Worm (Caenorhabditis elegans): ENCODE results near the gene oct-2.
A peak's percentile ranks its signal among the peaks of the same experiment; 100 is the strongest.

Gene oct-2

DNA sequence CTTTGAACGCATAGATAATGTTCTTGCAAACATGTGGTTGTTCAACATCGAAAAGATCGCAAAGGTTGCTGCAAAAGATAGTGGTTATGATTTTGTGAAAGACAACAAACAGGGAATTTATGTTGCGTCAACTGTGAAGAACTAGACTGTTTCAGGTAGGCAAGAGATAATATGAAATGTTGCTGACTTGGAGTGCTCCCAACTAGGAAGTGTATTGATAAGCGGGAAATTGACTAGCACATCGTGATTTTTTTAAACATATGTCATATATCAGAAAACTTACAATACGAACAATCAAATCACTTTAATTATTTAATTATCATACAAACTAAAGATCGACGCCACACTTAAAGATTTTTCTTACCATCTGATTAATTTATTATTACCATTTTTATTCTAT, 23.0 kb upstream of the oct-2 start:
- TF ChIP-seq elt-2 (tag; optimal IDR thresholded peaks at IDR 0.05) (peak; percentile 3), rnt-1 (tag; optimal IDR thresholded peaks at IDR 0.05) (no peak)

DNA sequence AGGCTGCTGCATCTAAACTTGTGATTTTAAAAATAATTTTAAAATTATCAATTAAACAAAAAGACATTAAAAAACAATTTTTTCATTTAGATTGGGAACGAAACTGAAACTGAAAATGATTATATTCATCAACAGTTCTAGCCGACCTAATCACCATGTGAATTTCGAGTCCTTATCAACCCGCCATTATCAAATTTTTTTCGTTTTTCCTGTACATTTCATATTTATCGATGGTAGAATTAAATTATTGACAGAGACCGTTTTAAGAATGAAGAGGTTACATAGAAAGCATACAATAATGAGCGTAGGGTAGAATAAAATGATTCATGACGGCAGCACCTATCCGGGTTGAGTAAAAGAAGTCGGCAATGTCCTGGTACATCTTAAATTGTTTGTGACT, 22.0 kb upstream of the oct-2 start, which contains the start of gene asm-2:
TSS of gene asm-2 (minus strand) at position 12 of the 400 bp plus-strand sequence.
- TF ChIP-seq jun-1 (tag; optimal IDR thresholded peaks at IDR 0.05) (no peak), elt-2 (tag; optimal IDR thresholded peaks at IDR 0.05) (peak; percentile 73), sup-37 (GFP tag; optimal IDR thresholded peaks at IDR 0.05) (no peak), lin-14 (GFP tag; optimal IDR thresholded peaks at IDR 0.05) (peak; percentile 5), nhr-77 (tag; optimal IDR thresholded peaks at IDR 0.05) (no peak)

DNA sequence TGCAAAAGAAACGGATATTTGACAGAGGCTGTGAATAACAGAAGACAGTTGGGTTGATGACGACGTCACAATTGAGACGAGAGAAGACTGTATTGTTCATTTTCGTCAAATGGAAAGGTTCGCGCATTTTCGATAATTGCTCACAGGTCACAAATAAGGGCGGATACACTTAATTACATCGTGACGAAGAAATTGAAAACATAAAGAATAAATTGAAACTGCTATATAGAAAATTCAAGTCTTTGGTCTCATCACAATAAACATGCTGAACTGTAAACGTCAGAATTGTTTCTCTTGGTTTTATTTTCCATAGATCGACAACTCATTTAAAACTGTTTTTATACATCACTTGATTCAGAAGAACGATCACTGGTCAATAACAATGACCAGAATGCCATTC, 19.4 kb upstream of the oct-2 start, which contains the start of gene ZK455.5:
TSS of gene ZK455.5 (minus strand) at position 101 of the 400 bp plus-strand sequence.
- TF ChIP-seq grh-1 (GFP tag; IDR thresholded peaks at IDR 0.05), result no peak
- TF ChIP-seq mab-9 (GFP tag; IDR thresholded peaks at IDR 0.05), result no peak
- no peak for TF ChIP-seq nhr-28 (tag; optimal IDR thresholded peaks at IDR 0.05)
- TF ChIP-seq blmp-1 (tag; optimal IDR thresholded peaks at IDR 0.05), result peak; percentile 14
- no peak for TF ChIP-seq elt-2 (tag; optimal IDR thresholded peaks at IDR 0.05)
- TF ChIP-seq tbx-2 (tag; optimal IDR thresholded peaks at IDR 0.05), result no peak
- no peak for TF ChIP-seq lsy-2 (tag; optimal IDR thresholded peaks at IDR 0.05)

DNA sequence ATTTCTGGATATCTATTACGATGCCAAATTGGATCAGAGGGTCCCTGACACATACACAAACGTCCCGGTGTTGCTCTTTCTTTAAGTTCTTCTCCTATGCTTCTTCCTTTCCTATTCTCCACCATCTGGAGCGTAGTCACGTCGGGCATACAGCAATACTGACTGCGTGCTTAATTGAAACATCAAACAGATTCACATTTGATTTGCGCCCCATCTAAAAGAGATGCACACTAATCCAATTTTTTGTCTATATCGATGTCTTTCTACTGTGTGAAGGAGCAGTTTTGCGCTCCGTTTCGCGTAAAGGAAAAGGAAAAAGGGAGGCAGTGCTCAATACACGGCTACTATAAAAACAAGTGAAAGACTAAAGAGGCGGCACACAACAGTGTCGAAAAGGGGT, 17.5 kb upstream of the oct-2 start:
- no peak for TF ChIP-seq zag-1 (tag; optimal IDR thresholded peaks at IDR 0.05)
- TF ChIP-seq vab-15 (tag; optimal IDR thresholded peaks at IDR 0.05), result no peak
- TF ChIP-seq alr-1 (tag; optimal IDR thresholded peaks at IDR 0.05; ENCODE audit: borderline replicate concordance), result no peak
- peak; percentile 63 for TF ChIP-seq lin-14 (GFP tag; optimal IDR thresholded peaks at IDR 0.05)
- no peak for TF ChIP-seq efl-1 (optimal IDR thresholded peaks at IDR 0.05)
- TF ChIP-seq efl-1 (GFP tag; optimal IDR thresholded peaks at IDR 0.05 in 1 of 2), result peak in 1 of 2 experiments; percentile 53

DNA sequence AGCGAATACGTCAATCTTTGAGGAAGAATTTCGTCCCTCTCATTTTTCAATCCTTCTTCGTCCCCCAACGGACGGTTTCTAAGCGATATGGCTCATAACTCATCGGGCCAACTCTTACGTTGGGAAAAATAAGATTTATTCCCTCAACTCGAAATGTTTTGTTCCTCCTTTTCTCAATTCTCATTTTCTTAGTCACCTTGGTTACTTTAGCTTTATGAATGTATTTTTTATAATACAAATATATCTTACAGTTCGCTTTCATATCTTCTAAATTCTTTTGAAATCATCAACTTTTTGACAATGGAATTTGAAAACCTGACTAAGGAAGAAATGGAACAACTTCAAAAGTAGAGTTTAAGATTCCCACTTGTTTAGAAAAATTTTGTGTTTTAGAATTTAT, 16.8 kb upstream of the oct-2 start, which contains the start of gene npr-9:
TSS of gene npr-9 (plus strand) at position 301 of the 400 bp plus-strand sequence.
- TF ChIP-seq nhr-237 (tag; optimal IDR thresholded peaks at IDR 0.05) (no peak), skn-1 (tag; optimal IDR thresholded peaks at IDR 0.05) (no peak), nhr-90 (tag; optimal IDR thresholded peaks at IDR 0.05; ENCODE audit: poor library complexity) (no peak)

DNA sequence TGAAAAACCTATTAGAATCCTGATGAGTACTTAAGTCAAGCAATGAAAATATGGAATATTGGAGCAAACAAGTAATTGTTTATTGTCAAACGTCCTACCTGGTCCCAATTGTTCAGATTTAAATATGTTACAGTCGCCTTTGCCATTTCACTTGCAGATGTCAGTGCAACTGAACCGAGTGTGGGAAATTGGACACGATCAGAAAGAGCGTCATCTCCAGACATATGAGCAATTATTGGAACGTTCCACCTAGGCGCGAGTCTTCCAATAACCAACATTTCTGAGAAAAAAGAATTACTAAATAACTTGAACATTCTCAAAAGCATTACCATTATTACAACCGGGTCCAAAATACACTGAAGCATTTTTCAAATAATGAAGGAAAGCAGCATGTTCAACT, 9.2 kb upstream of the oct-2 start:
- TF ChIP-seq ztf-4 (tag; optimal IDR thresholded peaks at IDR 0.05), result no peak
- TF ChIP-seq elt-2 (tag; optimal IDR thresholded peaks at IDR 0.05), result no peak
- no peak for TF ChIP-seq C34B4.2 (tag; optimal IDR thresholded peaks at IDR 0.05)
- TF ChIP-seq unc-130 (tag; optimal IDR thresholded peaks at IDR 0.05), result no peak
- TF ChIP-seq nhr-28 (tag; optimal IDR thresholded peaks at IDR 0.05), result no peak
- TF ChIP-seq mef-2 (tag; optimal IDR thresholded peaks at IDR 0.05), result no peak
- no peak for TF ChIP-seq sptf-1 (tag; optimal IDR thresholded peaks at IDR 0.05)
- no peak for TF ChIP-seq ceh-8 (GFP tag; optimal IDR thresholded peaks at IDR 0.05)
- no peak for TF ChIP-seq vab-15 (tag; optimal IDR thresholded peaks at IDR 0.05)
- TF ChIP-seq nhr-71 (tag; optimal IDR thresholded peaks at IDR 0.05), result no peak
- TF ChIP-seq C16A3.4 (tag; optimal IDR thresholded peaks at IDR 0.05), result no peak
- no peak for TF ChIP-seq nhr-237 (tag; optimal IDR thresholded peaks at IDR 0.05)
- TF ChIP-seq unc-62 (GFP tag; optimal IDR thresholded peaks at IDR 0.05), result no peak
- TF ChIP-seq dsc-1 (tag; optimal IDR thresholded peaks at IDR 0.05), result no peak
- no peak for TF ChIP-seq nhr-20 (tag; optimal IDR thresholded peaks at IDR 0.05)
- TF ChIP-seq egl-13 (tag; optimal IDR thresholded peaks at IDR 0.05), result no peak
- no peak for TF ChIP-seq efl-1 (optimal IDR thresholded peaks at IDR 0.05)
- TF ChIP-seq efl-1 (GFP tag; optimal IDR thresholded peaks at IDR 0.05 in 1 of 2), result no peak
- no peak for TF ChIP-seq snpc-4 (tag; optimal IDR thresholded peaks at IDR 0.05)
- no peak for TF ChIP-seq jun-1 (tag; optimal IDR thresholded peaks at IDR 0.05)
- no peak for TF ChIP-seq ets-5 (GFP tag; IDR thresholded peaks at IDR 0.05)
